Worm (Caenorhabditis elegans): Measurements from ENCODE around the gene dss-1.

Gene dss-1

ce11 chrIII:1220012-1220411 is 23.9 kb upstream of the dss-1 start (continued):
- TF ChIP-seq saeg-2 (GFP tag; IDR thresholded peaks at IDR 0.05) (no peak), pqm-1 (tag; optimal IDR thresholded peaks at IDR 0.05) (peak; percentile 47), ctbp-1 (GFP tag; IDR thresholded peaks at IDR 0.05) (no peak), dmd-9 (GFP tag; IDR thresholded peaks at IDR 0.05) (no peak), nhr-48 (tag; optimal IDR thresholded peaks at IDR 0.05) (no peak), nhr-102 (tag; optimal IDR thresholded peaks at IDR 0.05) (no peak), attf-4 (tag; optimal IDR thresholded peaks at IDR 0.05) (no peak), nhr-10 (tag; optimal IDR thresholded peaks at IDR 0.05) (no peak), zip-2 (tag; optimal IDR thresholded peaks at IDR 0.05) (no peak), ces-1 (GFP tag; optimal IDR thresholded peaks at IDR 0.05) (no peak), Y48G9A.11 (GFP tag; IDR thresholded peaks at IDR 0.05) (no peak), mdl-1 (tag; optimal IDR thresholded peaks at IDR 0.05) (no peak), hlh-30 (tag; optimal IDR thresholded peaks at IDR 0.05; ENCODE audit: insufficient read depth) (peak; percentile 28), set-16 (GFP tag; IDR thresholded peaks at IDR 0.05) (no peak), daf-16 (GFP tag; optimal IDR thresholded peaks at IDR 0.05) (no peak), daf-16 (tag; optimal IDR thresholded peaks at IDR 0.05) (peak; percentile 41), sdz-12 (GFP tag; optimal IDR thresholded peaks at IDR 0.05) (no peak), spr-3 (GFP tag; optimal IDR thresholded peaks at IDR 0.05) (no peak), jun-1 (tag; optimal IDR thresholded peaks at IDR 0.05) (no peak), ztf-7 (tag; optimal IDR thresholded peaks at IDR 0.05) (no peak), R02D3.7 (tag; optimal IDR thresholded peaks at IDR 0.05) (no peak), dmd-8 (GFP tag; IDR thresholded peaks at IDR 0.05) (no peak), T26A8.4 (GFP tag; IDR thresholded peaks at IDR 0.05) (no peak), dve-1 (tag; optimal IDR thresholded peaks at IDR 0.05; ENCODE audit: insufficient read depth) (peak; percentile 6), nhr-42 (GFP tag; IDR thresholded peaks at IDR 0.05) (no peak), nhr-41 (GFP tag; IDR thresholded peaks at IDR 0.05) (no peak), rbr-2 (tag; optimal IDR thresholded peaks at IDR 0.05) (no peak), ZK546.5 (tag; optimal IDR thresholded peaks at IDR 0.05) (no peak), fos-1 (tag; optimal IDR thresholded peaks at IDR 0.05) (no peak), ceh-44 (GFP tag; IDR thresholded peaks at IDR 0.05) (no peak), ceh-28 (tag; optimal IDR thresholded peaks at IDR 0.05) (no peak), madf-9 (GFP tag; conservative IDR thresholded peaks at IDR 0.05) (no peak), daf-12 (tag; optimal IDR thresholded peaks at IDR 0.05) (no peak), gei-8 (GFP tag; optimal IDR thresholded peaks at IDR 0.05) (no peak), mes-2 (tag; optimal IDR thresholded peaks at IDR 0.05; ENCODE audit: poor library complexity, severe bottlenecking) (no peak), F26F4.8 (GFP tag; conservative IDR thresholded peaks at IDR 0.05) (no peak), ama-1 (optimal IDR thresholded peaks at IDR 0.05) (no peak), egl-43 (GFP tag; IDR thresholded peaks at IDR 0.05) (no peak), lsy-2 (tag; optimal IDR thresholded peaks at IDR 0.05) (no peak), tra-1 (GFP tag; IDR thresholded peaks at IDR 0.05) (0 out of 2 replicates have a peak, but pooled peaks have one; percentile 14), ztf-11 (tag; optimal IDR thresholded peaks at IDR 0.05) (no peak), egl-27 (tag; optimal IDR thresholded peaks at IDR 0.05) (no peak), lin-1 (GFP tag; IDR thresholded peaks at IDR 0.05) (no peak), unc-130 (GFP tag; optimal IDR thresholded peaks at IDR 0.05) (no peak)

ce11 chrIII:1218998-1219397 is 22.9 kb upstream of the dss-1 start:
- TF ChIP-seq Y105C5A.15 (GFP tag; IDR thresholded peaks at IDR 0.05): no peak
- TF ChIP-seq mdl-1 (tag; optimal IDR thresholded peaks at IDR 0.05): no peak
- TF ChIP-seq pqm-1 (tag; optimal IDR thresholded peaks at IDR 0.05): no peak
- TF ChIP-seq duxl-1 (tag; optimal IDR thresholded peaks at IDR 0.05; ENCODE audit: poor library complexity): no peak
- TF ChIP-seq ceh-32 (tag; optimal IDR thresholded peaks at IDR 0.05; ENCODE audit: poor library complexity): no peak
- TF ChIP-seq dmd-8 (GFP tag; IDR thresholded peaks at IDR 0.05): no peak
- no peak for TF ChIP-seq ztf-7 (tag; optimal IDR thresholded peaks at IDR 0.05)
- TF ChIP-seq aha-1 (tag): peak; percentile 64
- peak; percentile 13 for TF ChIP-seq lin-38 (GFP tag; IDR thresholded peaks at IDR 0.05)
- TF ChIP-seq unc-39 (tag; optimal IDR thresholded peaks at IDR 0.05): no peak
- TF ChIP-seq daf-12 (tag; optimal IDR thresholded peaks at IDR 0.05): no peak
- no peak for TF ChIP-seq madf-5 (GFP tag; IDR thresholded peaks at IDR 0.05)
- no peak for TF ChIP-seq lir-3 (tag; optimal IDR thresholded peaks at IDR 0.05)
